Fruit fly (Drosophila melanogaster) S2 (cell line): ENCODE data around the gene amd.

ENCODE experiments used
- CG8478 ChIP-seq: fragments of >200 bp; optimal IDR thresholded peaks from 2 replicates; lab custom pipeline; 2018
- CTCF ChIP-seq, 2 experiments: fragments of >200 bp; optimal IDR thresholded peaks; 2 replicates each; lab custom pipeline; 2018

- TF ChIP-seq CG8478 (lab: Kevin White, UChicago) (no peak), CTCF (optimal IDR thresholded peaks at IDR 0.05; lab: Kevin White, UChicago) (no peak)
Measured at dm6 chr2L:19140257-19140983, 30.5 kb downstream of the amd start.
